Worm (Caenorhabditis elegans): ENCODE measurements around the gene col-91.

The col-91 gene

DNA sequence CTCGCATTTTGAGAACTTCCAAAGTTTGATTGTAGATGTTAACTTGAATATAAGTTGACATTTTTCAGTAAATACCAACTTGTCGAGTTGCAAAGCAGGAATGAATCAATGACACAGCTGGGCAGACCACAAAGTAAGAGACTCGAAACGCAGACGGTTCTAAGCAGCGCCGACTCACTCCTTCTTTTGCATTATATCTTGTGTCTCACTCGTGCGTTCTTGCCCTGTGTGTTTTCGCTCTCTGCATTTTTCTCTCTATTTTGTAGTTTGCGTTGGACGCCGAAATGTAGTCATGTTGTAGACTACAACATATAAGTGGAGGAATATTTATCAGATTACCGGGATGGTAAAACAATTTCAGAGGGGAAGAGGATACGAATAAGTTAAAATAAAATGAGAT, 20.7 kb downstream of the col-91 start, which contains the start of gene C02F5.12 (continued):
- TF ChIP-seq sma-9 (GFP tag; optimal IDR thresholded peaks at IDR 0.05): peak; percentile 7
- no peak for TF ChIP-seq sma-9 (tag; optimal IDR thresholded peaks at IDR 0.05)
- no peak for TF ChIP-seq mbf-1 (tag; optimal IDR thresholded peaks at IDR 0.05)
- TF ChIP-seq R02D3.7 (tag; optimal IDR thresholded peaks at IDR 0.05): no peak
- TF ChIP-seq aly-2 (tag; optimal IDR thresholded peaks at IDR 0.05): no peak

DNA sequence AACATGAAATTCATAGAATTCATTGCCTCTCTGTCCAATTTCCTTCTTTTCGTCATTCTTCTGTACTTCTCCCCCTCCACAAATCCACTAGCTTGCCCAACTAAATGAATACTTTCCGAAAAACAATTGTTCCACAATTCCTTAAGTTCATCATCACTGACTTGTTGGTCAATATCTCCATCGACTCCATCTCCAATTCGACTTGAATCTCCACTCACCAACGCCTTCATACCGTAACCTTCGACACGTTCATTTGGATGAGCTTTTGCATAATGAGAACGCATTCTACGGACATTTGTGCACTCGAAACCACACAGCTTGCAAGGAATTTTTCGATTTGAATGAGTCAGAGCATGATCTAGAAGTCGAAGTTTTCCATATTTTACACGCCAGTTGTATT, 22.5 kb downstream of the col-91 start:
- TF ChIP-seq Y55F3AM.14 (GFP tag; optimal IDR thresholded peaks at IDR 0.05) (no peak), elt-1 (tag; optimal IDR thresholded peaks at IDR 0.05) (no peak), sma-3 (GFP tag; optimal IDR thresholded peaks at IDR 0.05) (no peak)

DNA sequence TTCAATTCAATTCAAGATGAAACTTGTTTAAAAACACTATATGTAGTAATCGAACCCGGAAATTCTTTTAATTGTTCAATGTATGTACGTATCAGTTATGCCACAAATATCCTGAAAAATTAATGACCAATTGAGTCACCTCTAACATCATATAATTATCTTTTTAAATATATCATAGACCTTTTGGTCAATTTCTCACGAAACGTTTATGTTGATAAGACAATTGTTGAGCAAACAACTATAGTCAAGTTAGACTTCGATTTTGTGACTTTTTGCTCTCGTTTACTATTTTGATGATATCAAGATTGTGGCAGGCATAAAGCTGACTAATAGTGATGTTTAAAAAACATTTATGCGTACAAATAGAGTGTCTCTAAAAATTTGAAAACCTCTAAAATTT, 23.2 kb downstream of the col-91 start:
- TF ChIP-seq mbf-1 (tag; optimal IDR thresholded peaks at IDR 0.05) (no peak), fos-1 (tag; optimal IDR thresholded peaks at IDR 0.05) (peak; percentile 93)

- TF ChIP-seq nhr-12 (tag; optimal IDR thresholded peaks at IDR 0.05): no peak
- TF ChIP-seq fos-1 (tag; optimal IDR thresholded peaks at IDR 0.05): peak; percentile 69
Measured at ce11 chrIII:8239325-8239724, 24.1 kb downstream of the col-91 start, which contains the start of gene tsp-1. TSS of gene tsp-1 (minus strand) at chrIII:8239423.

DNA sequence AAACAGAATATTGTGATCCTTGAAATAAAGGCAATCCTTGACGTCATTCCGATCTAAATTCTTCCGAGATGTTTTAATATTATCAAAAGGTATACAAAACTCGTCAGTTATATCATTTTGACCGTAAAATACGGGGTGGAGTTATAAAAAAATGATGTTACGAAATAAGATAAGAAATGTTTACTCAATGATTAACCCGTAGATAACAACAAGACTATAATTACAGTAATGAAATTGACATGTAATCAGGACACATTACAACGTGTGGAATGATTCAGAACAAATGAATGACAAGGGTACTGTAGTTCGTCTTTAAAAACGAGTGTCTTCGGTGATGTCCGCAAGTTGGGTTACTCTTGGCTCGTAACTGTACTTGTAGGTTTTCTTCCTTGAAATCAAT, 25.6 kb downstream of the col-91 start, which contains the start of gene tsp-2:
Gene tsp-2 (minus strand): TSS at position 109 of the 400 bp plus-strand sequence.
- no peak for TF ChIP-seq ztf-1 (GFP tag; conservative IDR thresholded peaks at IDR 0.05)
- TF ChIP-seq skn-1 (tag; optimal IDR thresholded peaks at IDR 0.05): no peak
- TF ChIP-seq nhr-21 (tag; optimal IDR thresholded peaks at IDR 0.05): no peak
- TF ChIP-seq crh-2 (tag; optimal IDR thresholded peaks at IDR 0.05): no peak
- TF ChIP-seq sem-4 (tag; optimal IDR thresholded peaks at IDR 0.05): no peak
- TF ChIP-seq nhr-237 (tag; optimal IDR thresholded peaks at IDR 0.05): no peak
- no peak for TF ChIP-seq F13H6.1 (tag; optimal IDR thresholded peaks at IDR 0.05)
- TF ChIP-seq fos-1 (tag; optimal IDR thresholded peaks at IDR 0.05): peak; percentile 93
- TF ChIP-seq alr-1 (tag; optimal IDR thresholded peaks at IDR 0.05): no peak
- no peak for TF ChIP-seq nhr-11 (tag; optimal IDR thresholded peaks at IDR 0.05)
- no peak for TF ChIP-seq ceh-16 (tag; optimal IDR thresholded peaks at IDR 0.05)
- no peak for TF ChIP-seq nhr-77 (tag; optimal IDR thresholded peaks at IDR 0.05)
- no peak for TF ChIP-seq snpc-4 (tag; optimal IDR thresholded peaks at IDR 0.05)
- TF ChIP-seq unc-39 (tag; optimal IDR thresholded peaks at IDR 0.05): no peak
- no peak for TF ChIP-seq nhr-23 (tag; optimal IDR thresholded peaks at IDR 0.05)
- TF ChIP-seq sma-9 (GFP tag; optimal IDR thresholded peaks at IDR 0.05): no peak
- no peak for TF ChIP-seq sma-9 (tag; optimal IDR thresholded peaks at IDR 0.05)
- TF ChIP-seq ztf-4 (tag; optimal IDR thresholded peaks at IDR 0.05): no peak
- TF ChIP-seq lsy-2 (tag; optimal IDR thresholded peaks at IDR 0.05): peak in 1 of 2 experiments; percentile 2
- no peak for TF ChIP-seq Y55F3AM.14 (GFP tag; optimal IDR thresholded peaks at IDR 0.05)
- no peak for TF ChIP-seq mbf-1 (tag; optimal IDR thresholded peaks at IDR 0.05)
- TF ChIP-seq unc-55 (GFP tag; optimal IDR thresholded peaks at IDR 0.05): no peak
- peak; percentile 3 for TF ChIP-seq gmeb-1 (tag; optimal IDR thresholded peaks at IDR 0.05)

- TF ChIP-seq nhr-10 (tag; optimal IDR thresholded peaks at IDR 0.05): no peak
- TF ChIP-seq C34F6.9 (tag; optimal IDR thresholded peaks at IDR 0.05): no peak
- TF ChIP-seq sem-4 (tag; optimal IDR thresholded peaks at IDR 0.05): no peak
- no peak for TF ChIP-seq nhr-237 (tag; optimal IDR thresholded peaks at IDR 0.05)
- TF ChIP-seq blmp-1 (tag; optimal IDR thresholded peaks at IDR 0.05; ENCODE audit: insufficient read depth): no peak
Measured at ce11 chrIII:8235880-8236279, 27.6 kb downstream of the col-91 start, which contains the start of gene C02F5.5. TSS of gene C02F5.5 (plus strand) at chrIII:8236180.

DNA sequence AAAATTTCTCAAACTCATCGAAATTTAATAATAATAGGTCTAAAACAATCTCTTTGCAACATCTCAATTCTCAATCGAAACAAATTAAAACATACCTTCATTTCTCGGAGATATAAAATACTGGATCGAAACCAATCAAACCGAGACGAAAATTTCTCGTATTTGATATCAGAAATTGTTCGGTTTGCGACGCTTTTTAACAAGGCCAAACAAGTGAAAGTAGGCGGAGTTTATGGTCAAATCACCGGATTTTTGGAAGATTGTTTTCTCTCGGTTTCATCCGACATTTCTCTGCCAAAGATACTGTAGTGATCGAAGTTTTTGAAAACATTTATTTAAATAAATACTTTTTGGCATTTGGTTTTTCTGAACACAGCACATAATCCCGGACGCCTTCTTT, 28.1 kb downstream of the col-91 start, which contains the start of gene C02F5.14:
Gene C02F5.14 (minus strand): TSS at position 157 of the 400 bp plus-strand sequence.
- TF ChIP-seq lin-39 (tag; optimal IDR thresholded peaks at IDR 0.05) (no peak), ceh-16 (tag; optimal IDR thresholded peaks at IDR 0.05) (no peak), nhr-77 (tag; optimal IDR thresholded peaks at IDR 0.05) (no peak), egl-27 (tag; optimal IDR thresholded peaks at IDR 0.05) (no peak), nhr-21 (tag; optimal IDR thresholded peaks at IDR 0.05) (no peak), lin-13 (GFP tag; optimal IDR thresholded peaks at IDR 0.05) (no peak), zag-1 (tag; optimal IDR thresholded peaks at IDR 0.05) (no peak), lin-11 (tag; optimal IDR thresholded peaks at IDR 0.05) (no peak), elt-1 (tag; optimal IDR thresholded peaks at IDR 0.05) (no peak), unc-39 (tag; optimal IDR thresholded peaks at IDR 0.05) (no peak), nhr-12 (tag; optimal IDR thresholded peaks at IDR 0.05) (no peak), peb-1 (tag; optimal IDR thresholded peaks at IDR 0.05) (no peak), gmeb-1 (tag; optimal IDR thresholded peaks at IDR 0.05) (no peak), snpc-4 (tag; optimal IDR thresholded peaks at IDR 0.05) (no peak), aly-2 (tag; optimal IDR thresholded peaks at IDR 0.05) (no peak), F13H6.1 (tag; optimal IDR thresholded peaks at IDR 0.05) (no peak), nhr-6 (tag; optimal IDR thresholded peaks at IDR 0.05) (no peak)
